Fruit fly (Drosophila melanogaster): ENCODE data around the gene CASK.

dm6 chr3R:21739750-21740319 is 82.6 kb downstream of the CASK start, which contains the start of gene CG5849:
- no peak for TF ChIP-seq CG10631 (GFP tag; optimal IDR thresholded peaks at IDR 0.05)
- no peak for TF ChIP-seq CG4318 (GFP tag; optimal IDR thresholded peaks at IDR 0.05)
- no peak for TF ChIP-seq Hr38 (GFP tag; optimal IDR thresholded peaks at IDR 0.05)
- no peak for TF ChIP-seq Hr39 (GFP tag; optimal IDR thresholded peaks at IDR 0.05)
- TF ChIP-seq Sox102F (GFP tag; optimal IDR thresholded peaks at IDR 0.05), result no peak
- no peak for TF ChIP-seq acj6 (GFP tag; optimal IDR thresholded peaks at IDR 0.05)
- TF ChIP-seq Eip93F (GFP tag; optimal IDR thresholded peaks at IDR 0.05), result no peak
- no peak for TF ChIP-seq Gug (GFP tag; IDR thresholded peaks at IDR 0.05)
- no peak for TF ChIP-seq net (GFP tag; optimal IDR thresholded peaks at IDR 0.05)

Data from whole organism, prepupa.